Fruit fly (Drosophila melanogaster): Measurements from ENCODE around the gene grp.
A peak's percentile ranks its signal among the peaks of the same experiment; 100 is the strongest.

The grp gene

dm6 chr2L:16716771-16717170 lies 36.9 kb downstream of the grp start (continued):
- TF ChIP-seq tll (GFP tag; optimal IDR thresholded peaks at IDR 0.05) (no peak), Trl (optimal IDR thresholded peaks at IDR 0.05) (no peak), Trl (GFP tag; optimal IDR thresholded peaks at IDR 0.05) (no peak), dm (GFP tag; optimal IDR thresholded peaks at IDR 0.05) (no peak), CG2889 (GFP tag; IDR thresholded peaks at IDR 0.05) (no peak), zfh2 (GFP tag; optimal IDR thresholded peaks at IDR 0.05) (no peak), Opbp (GFP tag; IDR thresholded peaks at IDR 0.05; ENCODE audit: partially characterized antibody) (no peak), Rx (GFP tag; IDR thresholded peaks at IDR 0.05) (no peak), nmo (GFP tag; optimal IDR thresholded peaks at IDR 0.05) (no peak), cas (GFP tag; IDR thresholded peaks at IDR 0.05) (no peak), esg (GFP tag; conservative IDR thresholded peaks at IDR 0.05) (no peak)

DNA sequence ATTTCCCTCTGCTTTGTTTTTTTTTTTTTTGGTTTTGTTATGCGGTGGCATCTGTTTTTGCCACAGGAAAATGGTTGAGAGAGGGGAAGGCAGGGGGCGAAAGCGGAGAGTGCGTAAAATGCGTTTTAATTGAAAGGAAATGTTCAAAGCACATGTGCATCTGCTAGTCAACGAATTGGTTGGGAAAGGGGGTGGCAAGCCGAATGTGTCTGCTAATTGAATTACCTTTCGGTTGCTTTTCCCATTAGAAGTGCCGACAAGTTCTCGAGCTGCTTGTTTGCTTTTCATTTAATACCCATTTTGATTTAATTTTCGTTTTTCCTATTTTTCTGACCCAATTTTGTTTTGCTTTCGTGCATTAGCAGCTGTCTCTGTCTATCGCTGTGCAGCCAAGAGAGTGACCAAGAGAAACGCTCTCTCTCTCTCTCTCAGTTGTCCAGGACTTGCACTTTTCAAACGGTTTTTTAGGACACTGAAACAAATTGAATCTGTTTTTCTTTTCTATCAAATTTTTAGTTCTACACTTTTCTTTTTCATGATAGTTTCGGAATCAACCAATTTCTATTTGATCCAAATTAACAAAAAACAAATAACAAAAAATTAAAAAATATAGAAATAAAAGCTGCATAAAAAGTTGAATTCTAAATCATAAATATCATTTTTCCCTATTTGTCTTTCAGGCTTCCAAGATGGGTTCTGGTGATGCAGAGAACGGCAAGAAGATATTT lies 38.8 kb downstream of the grp start:
- TF ChIP-seq CG2199 (GFP tag; IDR thresholded peaks at IDR 0.05), result 0 out of 3 replicates have a peak, but pooled peaks have one; percentile 13
- TF ChIP-seq sd (tag; optimal IDR thresholded peaks at IDR 0.05), result no peak
- TF ChIP-seq tio (GFP tag; optimal IDR thresholded peaks at IDR 0.05), result no peak
- TF ChIP-seq crol (GFP tag; IDR thresholded peaks at IDR 0.05), result peak; percentile 71
- TF ChIP-seq Gug (GFP tag; IDR thresholded peaks at IDR 0.05), result no peak
- TF ChIP-seq pho (GFP tag; optimal IDR thresholded peaks at IDR 0.05), result no peak
- peak; percentile 16 for TF ChIP-seq sqz (GFP tag; optimal IDR thresholded peaks at IDR 0.05)
- TF ChIP-seq Xrp1 (GFP tag; IDR thresholded peaks at IDR 0.05), result peak; percentile 31; the same call in 1 of the 2 replicates
- TF ChIP-seq corto (GFP tag; optimal IDR thresholded peaks at IDR 0.05), result no peak
- TF ChIP-seq twi (tag; optimal IDR thresholded peaks at IDR 0.05), result peak; percentile 24
- TF ChIP-seq chinmo (GFP tag; IDR thresholded peaks at IDR 0.05; ENCODE audit: partially characterized antibody), result 0 out of 4 replicates have a peak, but pooled peaks have one; percentile 8
- no peak for TF ChIP-seq Sox102F (GFP tag; optimal IDR thresholded peaks at IDR 0.05)
- TF ChIP-seq sens (GFP tag), result peak; percentile 37
- peak; percentile 37 for TF ChIP-seq nerfin-1 (tag; optimal IDR thresholded peaks at IDR 0.05)
- TF ChIP-seq CG10959 (GFP tag; IDR thresholded peaks at IDR 0.05), result 0 out of 2 replicates have a peak, but pooled peaks have one; percentile 17
- peak; percentile 55; the same call in 1 of the 3 replicates for TF ChIP-seq otp (GFP tag; IDR thresholded peaks at IDR 0.05)
- TF ChIP-seq tna (GFP tag; IDR thresholded peaks at IDR 0.05; ENCODE audit: partially characterized antibody), result peak; percentile 26; the same call in 1 of the 2 replicates
- 0 out of 2 replicates have a peak, but pooled peaks have one; percentile 13 for TF ChIP-seq CG32772 (GFP tag; IDR thresholded peaks at IDR 0.05)
- TF ChIP-seq Ets65A (GFP tag), result peak; percentile 54
- TF ChIP-seq Trl (optimal IDR thresholded peaks at IDR 0.05), result peak; percentile 45 to 64
- no peak for TF ChIP-seq Trl (GFP tag; optimal IDR thresholded peaks at IDR 0.05)

DNA sequence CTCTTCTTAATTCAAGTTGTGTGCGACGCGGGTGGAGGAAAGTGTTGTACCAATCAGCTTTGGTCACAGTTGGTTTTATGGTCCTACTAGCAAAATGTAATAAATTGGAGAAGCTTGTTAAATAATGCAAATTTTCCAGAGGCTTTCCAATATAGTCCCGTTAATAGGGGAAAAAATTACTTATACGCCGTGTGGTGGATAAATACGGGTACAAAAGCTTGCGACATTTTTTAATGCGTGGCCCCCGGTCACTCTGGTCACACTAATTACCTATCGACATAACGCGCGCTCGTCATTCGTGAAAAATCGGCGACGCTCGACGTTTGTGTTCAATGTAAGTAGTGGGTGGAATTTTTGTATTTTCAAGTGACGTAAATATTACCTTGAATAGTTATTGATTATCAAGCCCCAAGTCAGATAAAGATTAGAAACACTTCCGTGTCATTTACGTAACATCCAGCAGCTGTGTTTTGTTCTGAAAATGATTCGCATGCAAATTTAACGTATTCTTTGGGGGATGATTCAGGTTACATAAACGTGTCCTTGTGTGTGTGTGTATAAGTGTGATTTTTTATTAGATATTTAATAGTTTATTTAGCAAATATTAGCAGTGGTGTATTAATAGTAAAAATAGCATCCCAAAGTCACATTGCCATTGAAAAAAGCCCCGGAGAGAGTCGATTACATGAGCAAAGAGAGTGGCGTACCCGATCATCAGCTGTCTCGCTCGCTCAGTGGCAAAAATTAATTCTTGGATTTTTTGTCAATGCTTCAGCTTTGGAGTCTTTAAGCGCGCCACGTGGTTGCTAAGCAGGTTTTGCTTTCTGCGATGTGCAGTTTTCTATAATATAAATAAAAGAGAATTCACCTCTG lies 40.0 kb downstream of the grp start, which contains the start of gene Cyt-c-p:
Cyt-c-p (plus strand) TSS at position 290 of the 873 bp plus-strand sequence.
- TF ChIP-seq H2.0 (GFP tag; IDR thresholded peaks at IDR 0.05) (no peak), oc (tag; optimal IDR thresholded peaks at IDR 0.05) (no peak), mam (GFP tag; optimal IDR thresholded peaks at IDR 0.05) (peak; percentile 19), hkb (optimal IDR thresholded peaks at IDR 0.05) (peak; percentile 75), hkb (GFP tag; IDR thresholded peaks at IDR 0.05) (0 out of 2 replicates have a peak, but pooled peaks have one; percentile 25), Sin3A (optimal IDR thresholded peaks at IDR 0.05) (peak; percentile 91), slou (GFP tag; optimal IDR thresholded peaks at IDR 0.05) (no peak), gfzf (GFP tag; optimal IDR thresholded peaks at IDR 0.05) (peak; percentile 98), pfk (GFP tag; optimal IDR thresholded peaks at IDR 0.05) (no peak), vvl (GFP tag; IDR thresholded peaks at IDR 0.05) (0 out of 2 replicates have a peak, but pooled peaks have one; percentile 22), sc (optimal IDR thresholded peaks at IDR 0.05) (no peak), sc (GFP tag; optimal IDR thresholded peaks at IDR 0.05) (no peak), Ets97D (GFP tag; optimal IDR thresholded peaks at IDR 0.05) (peak; percentile 76), CG14014 (GFP tag; IDR thresholded peaks at IDR 0.05) (no peak), HLH54F (GFP tag; optimal IDR thresholded peaks at IDR 0.05) (peak; percentile 9), salm (tag; optimal IDR thresholded peaks at IDR 0.05) (peak; percentile 6), CG6791 (GFP tag; IDR thresholded peaks at IDR 0.05; ENCODE audit: partially characterized antibody) (peak; percentile 53; the same call in 2 of the 3 replicates), Asciz (GFP tag; optimal IDR thresholded peaks at IDR 0.05) (peak; percentile 34)
